Fruit fly (Drosophila melanogaster) whole organism, prepupa: ENCODE data around the gene CG16888.

Experiments used
- Blimp-1 ChIP-seq: fragments of 200-800 bp; sonication (Bioruptor generic); optimal IDR thresholded peaks from 3 replicates; lab custom pipeline; 2017; ENCODE audit warnings: missing biosample characterization, missing genetic modification characterization, mild to moderate bottlenecking, moderate library complexity, missing genetic modification reagents
- CG11294 ChIP-seq: fragments of 200-800 bp; sonication (Bioruptor generic); IDR thresholded peaks from 2 replicates; pipeline ENCODE4 v1.3.6; 2022; ENCODE audit warnings: missing biosample characterization, missing genetic modification characterization
- CG11762 ChIP-seq: fragments of 200-800 bp; sonication (Bioruptor generic); optimal IDR thresholded peaks from 3 replicates; lab custom pipeline; 2016; ENCODE audit warnings: missing biosample characterization, missing genetic modification characterization; ENCODE audit not compliant: insufficient read depth
- Ets21C ChIP-seq: fragments of 200-800 bp; sonication (Bioruptor generic); optimal IDR thresholded peaks from 3 replicates; lab custom pipeline; 2016; ENCODE audit warnings: missing biosample characterization, missing genetic modification characterization
- Lpt ChIP-seq: fragments of 200-800 bp; sonication (Bioruptor generic); optimal IDR thresholded peaks from 3 replicates; lab custom pipeline; 2016; ENCODE audit warnings: missing biosample characterization, missing genetic modification characterization
- Sox15 ChIP-seq: fragments of 200-800 bp; sonication (Bioruptor generic); optimal IDR thresholded peaks from 3 replicates; lab custom pipeline; 2016; ENCODE audit warnings: missing biosample characterization, missing genetic modification characterization
- fd85E ChIP-seq: fragments of 200-800 bp; sonication (Bioruptor generic); optimal IDR thresholded peaks from 3 replicates; lab custom pipeline; 2016; ENCODE audit warnings: missing biosample characterization, missing genetic modification characterization
- spab ChIP-seq: fragments of 200-800 bp; sonication (Bioruptor generic); optimal IDR thresholded peaks from 2 replicates; lab custom pipeline; 2017; ENCODE audit warnings: missing biosample characterization, mild to moderate bottlenecking, missing genetic modification characterization, missing genetic modification reagents

dm6 chr2L:13802075-13802639 lies 10.9 kb downstream of the CG16888 start:
- TF ChIP-seq Blimp-1 (GFP tag; lab: Kevin White, UChicago) (no peak), CG11294 (GFP tag; lab: Robert Waterston, UW) (no peak), CG11762 (no peak), Ets21C (GFP tag; lab: Kevin White, UChicago) (no peak), spab (GFP tag; lab: Kevin White, UChicago) (no peak), fd85E (GFP tag; lab: Kevin White, UChicago) (no peak), Lpt (no peak), Sox15 (GFP tag; lab: Kevin White, UChicago) (no peak)
